Fruit fly (Drosophila melanogaster) whole organism, embryonic: ENCODE results near the gene CG34427.

ENCODE experiments used
- Awh ChIP-seq: fragments of 200-800 bp; sonication (Bioruptor generic); IDR thresholded peaks from 2 replicates; pipeline ENCODE4, ENCODE4 v1.3.6; 2022; ENCODE audit warnings: missing biosample characterization, missing genetic modification characterization
- B-H1 ChIP-seq: fragments of 200-800 bp; sonication (Bioruptor generic); IDR thresholded peaks from 3 replicates; pipeline ENCODE4 v1.3.6; 2022; ENCODE audit warnings: missing biosample characterization, missing genetic modification characterization
- CG10147 ChIP-seq: fragments of 200-800 bp; sonication (Bioruptor generic); optimal IDR thresholded peaks from 2 replicates; lab custom pipeline; 2019; ENCODE audit warnings: missing biosample characterization, mild to moderate bottlenecking, missing genetic modification characterization, moderate library complexity
- CG12769 ChIP-seq: fragments of 200-800 bp; sonication (Bioruptor generic); optimal IDR thresholded peaks from 2 replicates; lab custom pipeline; 2019; ENCODE audit warnings: missing biosample characterization, mild to moderate bottlenecking, missing genetic modification characterization, moderate library complexity
- CG15479 ChIP-seq: fragments of 200-800 bp; sonication (Bioruptor generic); optimal IDR thresholded peaks from 3 replicates; lab custom pipeline; 2019; ENCODE audit warnings: missing biosample characterization, mild to moderate bottlenecking, missing genetic modification characterization, moderate library complexity
- CG15514 ChIP-seq: fragments of 200-800 bp; sonication (Bioruptor generic); optimal IDR thresholded peaks from 3 replicates; lab custom pipeline; 2017; ENCODE audit warnings: missing biosample characterization, missing genetic modification characterization, mild to moderate bottlenecking, moderate library complexity, missing genetic modification reagents
- CG17328 ChIP-seq: fragments of 200-800 bp; sonication (Bioruptor generic); IDR thresholded peaks from 2 replicates; pipeline ENCODE4 v1.3.6; 2022; ENCODE audit warnings: missing biosample characterization, missing genetic modification characterization
- CG30403 ChIP-seq: fragments of 200-800 bp; sonication (Bioruptor generic); optimal IDR thresholded peaks from 3 replicates; lab custom pipeline; 2016; ENCODE audit warnings: missing biosample characterization, missing genetic modification characterization
- CG31441 ChIP-seq: fragments of 200-800 bp; sonication (Bioruptor generic); IDR thresholded peaks from 2 replicates; pipeline ENCODE4 v1.3.6; 2022; ENCODE audit warnings: missing biosample characterization, missing genetic modification characterization
- CG3281 ChIP-seq: fragments of 200-800 bp; sonication (Bioruptor generic); optimal IDR thresholded peaks from 3 replicates; lab custom pipeline; 2017; ENCODE audit warnings: missing biosample characterization, mild to moderate bottlenecking, missing genetic modification characterization
- CG4360 ChIP-seq: fragments of 200-800 bp; sonication (Bioruptor generic); IDR thresholded peaks from 2 replicates; pipeline ENCODE4 v1.3.6; 2022; ENCODE audit warnings: missing biosample characterization, missing genetic modification characterization
- CG5180 ChIP-seq: fragments of 200-800 bp; sonication (Bioruptor generic); optimal IDR thresholded peaks from 3 replicates; lab custom pipeline; 2017; ENCODE audit warnings: missing biosample characterization, missing genetic modification characterization, mild to moderate bottlenecking, moderate library complexity, missing genetic modification reagents
- CG5953 ChIP-seq: fragments of 200-800 bp; sonication (Bioruptor generic); IDR thresholded peaks from 2 replicates; pipeline ENCODE4 v1.3.6; 2022; ENCODE audit warnings: missing biosample characterization, missing genetic modification characterization
- CG7786 ChIP-seq: fragments of 200-800 bp; sonication (Bioruptor generic); optimal IDR thresholded peaks from 2 replicates; lab custom pipeline; 2016; ENCODE audit warnings: missing biosample characterization, missing genetic modification characterization
- CG7987 ChIP-seq: fragments of 200-800 bp; sonication (Bioruptor generic); optimal IDR thresholded peaks from 2 replicates; lab custom pipeline; 2018; ENCODE audit warnings: missing biosample characterization, mild to moderate bottlenecking, missing genetic modification characterization, moderate library complexity
- CG8290 ChIP-seq, 3 experiments: fragments of 200-800 bp; sonication (Bioruptor generic); optimal IDR thresholded peaks; 2 replicates each; lab custom pipeline; 2016 to 2019; ENCODE audit warnings: missing biosample characterization in 3 of 3, missing genetic modification characterization in 3 of 3, mild to moderate bottlenecking in 2 of 3, moderate library complexity in 1 of 3
- CG8924 ChIP-seq: fragments of 200-800 bp; optimal IDR thresholded peaks from 3 replicates; lab custom pipeline; 2019; ENCODE audit warnings: missing biosample characterization, mild to moderate bottlenecking, missing genetic modification characterization, moderate library complexity
- CkIIα-i1 ChIP-seq: fragments of 200-800 bp; sonication (Bioruptor generic); IDR thresholded peaks from 2 replicates; pipeline ENCODE4 v1.3.6; 2022; ENCODE audit warnings: missing biosample characterization, missing genetic modification characterization
- D ChIP-seq, 2 experiments: fragments of 200-800 bp in 1 of 2; fragments of >200 bp in 1 of 2; sonication (Bioruptor generic) in 1 of 2; optimal IDR thresholded peaks; 2 replicates in 1 of 2; 3 replicates in 1 of 2; lab custom pipeline; 2017; ENCODE audit warnings: mild to moderate bottlenecking in 1 of 2, missing biosample characterization in 1 of 2, missing genetic modification characterization in 1 of 2, missing genetic modification reagents in 1 of 2
- Dref ChIP-seq: fragments of 200-800 bp; sonication (Bioruptor generic); IDR thresholded peaks from 2 replicates; pipeline ENCODE4 v1.3.6; 2022; ENCODE audit warnings: missing biosample characterization, missing genetic modification characterization
- Elba2 ChIP-seq: fragments of 200-800 bp; sonication (Bioruptor generic); optimal IDR thresholded peaks from 3 replicates; lab custom pipeline; 2016; ENCODE audit warnings: missing biosample characterization, missing genetic modification characterization
- GATAe ChIP-seq: fragments of 200-800 bp; sonication (Bioruptor generic); conservative IDR thresholded peaks from 2 replicates; pipeline ENCODE4 v1.3.6; 2022; ENCODE audit warnings: missing biosample characterization, missing genetic modification characterization
- Hr78 ChIP-seq, 2 experiments: fragments of 200-800 bp in 1 of 2; fragments of >200 bp in 1 of 2; sonication (Bioruptor generic) in 1 of 2; optimal IDR thresholded peaks; 2 replicates each; lab custom pipeline; 2017 to 2019; ENCODE audit warnings: missing biosample characterization in 2 of 2, missing genetic modification characterization in 2 of 2, mild to moderate bottlenecking in 1 of 2, moderate library complexity in 1 of 2
- Med ChIP-seq: fragments of 200-800 bp; sonication (Bioruptor generic); peaks from one replicate; lab custom pipeline; 2016; ENCODE audit warnings: missing biosample characterization, missing genetic modification characterization, mild to moderate bottlenecking, inconsistent platforms, moderate library complexity
- Pdp1 ChIP-seq, 2 experiments: fragments of 200-800 bp; sonication (Bioruptor generic); optimal IDR thresholded peaks; 3 replicates each; lab custom pipeline; 2016; ENCODE audit warnings: missing biosample characterization in 2 of 2, missing genetic modification characterization in 2 of 2, mild to moderate bottlenecking in 1 of 2, moderate library complexity in 1 of 2
- ash1 ChIP-seq: fragments of 200-800 bp; sonication (Bioruptor generic); optimal IDR thresholded peaks from 2 replicates; lab custom pipeline; 2018; ENCODE audit warnings: missing biosample characterization, mild to moderate bottlenecking, missing genetic modification characterization
- cad ChIP-seq: fragments of >200 bp; optimal IDR thresholded peaks from 2 replicates; lab custom pipeline; 2017; ENCODE audit warnings: missing biosample characterization, missing genetic modification characterization
- chinmo ChIP-seq: fragments of 200-800 bp; sonication (Bioruptor generic); IDR thresholded peaks from 4 replicates; pipeline ENCODE4 v1.3.6; 2022; ENCODE audit warnings: missing biosample characterization, missing genetic modification characterization; ENCODE audit not compliant: partially characterized antibody
- grn ChIP-seq: fragments of 200-800 bp; sonication (Bioruptor generic); optimal IDR thresholded peaks from 3 replicates; lab custom pipeline; 2017; ENCODE audit warnings: missing biosample characterization, missing genetic modification characterization
- kni ChIP-seq: fragments of 200-800 bp; sonication (Bioruptor generic); optimal IDR thresholded peaks from 3 replicates; lab custom pipeline; 2017; ENCODE audit warnings: mild to moderate bottlenecking, missing biosample characterization, missing genetic modification reagents, missing genetic modification characterization
- sd ChIP-seq: fragments of 200-800 bp; sonication (Bioruptor generic); optimal IDR thresholded peaks from 3 replicates; lab custom pipeline; 2018; ENCODE audit warnings: missing biosample characterization, mild to moderate bottlenecking, missing genetic modification characterization, moderate library complexity
- sens ChIP-seq: fragments of 200-800 bp; sonication (Bioruptor generic); peaks from one replicate; lab custom pipeline; 2016; ENCODE audit warnings: missing biosample characterization, missing genetic modification characterization
- sim ChIP-seq: fragments of 200-800 bp; sonication (Bioruptor generic); IDR thresholded peaks from 2 replicates; pipeline ENCODE4 v1.3.6; 2022; ENCODE audit warnings: missing biosample characterization, missing genetic modification characterization
- so ChIP-seq: fragments of 200-800 bp; sonication (Bioruptor generic); IDR thresholded peaks from 3 replicates; pipeline ENCODE4 v1.3.6; 2022; ENCODE audit warnings: missing biosample characterization, missing genetic modification characterization
- stwl ChIP-seq: fragments of 200-800 bp; sonication (Bioruptor generic); optimal IDR thresholded peaks from 3 replicates; lab custom pipeline; 2018; ENCODE audit warnings: missing biosample characterization, mild to moderate bottlenecking, missing genetic modification characterization, moderate library complexity
- sug ChIP-seq: fragments of 200-800 bp; optimal IDR thresholded peaks from 2 replicates; lab custom pipeline; 2019; ENCODE audit warnings: missing biosample characterization, mild to moderate bottlenecking, missing genetic modification characterization, moderate library complexity
- tio ChIP-seq: fragments of 200-800 bp; sonication (Bioruptor generic); optimal IDR thresholded peaks from 2 replicates; lab custom pipeline; 2017; ENCODE audit warnings: missing biosample characterization, missing genetic modification characterization, inconsistent platforms
- tll ChIP-seq, 2 experiments: fragments of 200-800 bp in 1 of 2; fragments of >200 bp in 1 of 2; sonication (Bioruptor generic) in 1 of 2; optimal IDR thresholded peaks; 2 replicates each; lab custom pipeline; 2017 to 2019; ENCODE audit warnings: missing biosample characterization in 2 of 2, missing genetic modification characterization in 2 of 2, mild to moderate bottlenecking in 1 of 2, moderate library complexity in 1 of 2
- tx ChIP-seq: fragments of 200-800 bp; sonication (Bioruptor generic); optimal IDR thresholded peaks from 2 replicates; lab custom pipeline; 2016; ENCODE audit warnings: missing biosample characterization, missing genetic modification characterization
- wek ChIP-seq: fragments of 200-800 bp; sonication (Bioruptor generic); optimal IDR thresholded peaks from 3 replicates; lab custom pipeline; 2018; ENCODE audit warnings: missing biosample characterization, mild to moderate bottlenecking, missing genetic modification characterization, moderate library complexity
- wor ChIP-seq: fragments of 200-800 bp; sonication (Bioruptor generic); IDR thresholded peaks from 2 replicates; pipeline ENCODE4 v1.3.6; 2022; ENCODE audit warnings: missing biosample characterization, missing genetic modification characterization
- zen ChIP-seq: fragments of 200-800 bp; sonication (Bioruptor generic); optimal IDR thresholded peaks from 3 replicates; lab custom pipeline; 2018; ENCODE audit warnings: missing biosample characterization, mild to moderate bottlenecking, missing genetic modification characterization, moderate library complexity
- zf30C ChIP-seq: fragments of 200-800 bp; sonication (Bioruptor generic); optimal IDR thresholded peaks from 3 replicates; lab custom pipeline; 2018; ENCODE audit warnings: missing biosample characterization, mild to moderate bottlenecking, missing genetic modification characterization
- zfh1 ChIP-seq: fragments of 200-800 bp; sonication (Bioruptor generic); IDR thresholded peaks from 3 replicates; pipeline ENCODE4 v1.3.6; 2022; ENCODE audit warnings: missing biosample characterization, missing genetic modification characterization

CG34427 gene

DNA sequence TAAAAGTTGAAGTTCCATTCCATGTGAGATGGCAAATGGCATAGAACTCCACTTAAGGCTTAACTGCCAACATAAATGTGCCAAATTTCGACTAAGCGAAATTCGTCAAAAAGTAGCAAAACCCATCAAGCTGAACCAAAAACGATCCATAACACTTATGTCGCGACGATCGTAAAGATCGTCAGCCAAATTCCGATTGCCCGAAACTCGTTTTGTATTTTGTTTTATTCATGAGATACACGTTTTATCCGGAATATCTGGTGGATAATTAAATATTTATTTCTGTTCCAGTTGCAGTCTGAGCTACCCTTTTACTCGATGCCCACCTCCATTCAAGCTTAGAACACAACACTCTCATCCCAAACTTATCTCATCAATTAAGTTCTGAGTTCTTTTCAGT is 26.4 kb downstream of the CG34427 start (continued):
- peak; percentile 17 for TF ChIP-seq CG12769 (tag; lab: Kevin White, UChicago)
- TF ChIP-seq CG7786 (GFP tag; lab: Kevin White, UChicago): no peak
- TF ChIP-seq wor (GFP tag; lab: Robert Waterston, UW): no peak
- peak; percentile 78; the same call in 2 of the 4 replicates for TF ChIP-seq chinmo (GFP tag; lab: Robert Waterston, UW)
- no peak for TF ChIP-seq CG10147 (GFP tag; lab: Kevin White, UChicago)
- TF ChIP-seq CG7987: no peak
- no peak for TF ChIP-seq zfh1 (GFP tag; lab: Robert Waterston, UW)
- no peak for TF ChIP-seq zf30C (GFP tag; lab: Kevin White, UChicago)
- TF ChIP-seq CG4360 (GFP tag; lab: Robert Waterston, UW): no peak
- TF ChIP-seq CG15514 (GFP tag; lab: Kevin White, UChicago): no peak
- no peak for TF ChIP-seq CG17328
- TF ChIP-seq tx (GFP tag; lab: Kevin White, UChicago): no peak
- no peak for TF ChIP-seq Dref (GFP tag; lab: Robert Waterston, UW)

DNA sequence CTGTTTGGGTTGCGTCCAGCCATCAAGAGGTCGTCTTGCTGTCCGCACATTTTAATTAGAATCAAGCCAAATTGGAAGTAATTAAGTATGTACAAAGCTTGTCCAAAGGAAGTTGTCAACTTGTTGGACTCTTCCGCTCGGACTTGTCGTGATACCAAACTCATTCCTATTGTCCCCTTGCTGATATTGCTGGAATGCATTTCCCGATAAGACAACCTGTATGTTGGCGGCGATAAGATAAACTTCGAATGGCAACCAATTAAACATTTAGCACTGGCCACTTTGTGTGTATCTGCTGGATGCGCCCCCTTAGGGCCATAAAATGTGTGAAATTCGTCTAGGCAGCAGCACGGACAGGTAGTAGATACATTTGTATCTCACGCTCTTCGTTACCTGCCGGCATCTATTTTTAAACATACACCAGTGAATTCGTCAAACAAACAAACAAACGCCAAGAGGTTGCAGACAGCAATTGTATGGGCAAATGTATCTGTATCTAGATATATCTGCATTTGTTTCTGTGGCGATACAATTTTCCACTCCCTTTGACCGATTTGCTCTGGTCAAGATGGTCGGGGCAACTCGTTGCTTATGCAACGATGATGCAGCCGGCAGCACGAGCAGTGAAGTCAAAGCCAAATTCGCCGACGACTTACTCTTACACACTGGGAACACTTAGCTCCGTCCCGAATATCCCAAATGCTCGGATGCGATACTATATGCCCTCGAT is 28.3 kb downstream of the CG34427 start:
- TF ChIP-seq CG5180 (peak; percentile 60), sug (tag; lab: Kevin White, UChicago) (peak; percentile 1), wek (GFP tag; lab: Kevin White, UChicago) (no peak), CG8924 (tag; lab: Kevin White, UChicago) (no peak), grn (GFP tag; lab: Kevin White, UChicago) (peak; percentile 10), Pdp1 (GFP tag; optimal IDR thresholded peaks at IDR 0.05; lab: Kevin White, UChicago) (peak in 1 of 2 experiments; percentile 86), D (optimal IDR thresholded peaks at IDR 0.05; lab: Kevin White, UChicago) (peak; percentile 95), D (GFP tag; optimal IDR thresholded peaks at IDR 0.05; lab: Kevin White, UChicago) (no peak), Awh (0 out of 2 replicates have a peak, but pooled peaks have one; percentile 7), Elba2 (GFP tag; lab: Kevin White, UChicago) (peak; percentile 85), sim (GFP tag; lab: Robert Waterston, UW) (0 out of 2 replicates have a peak, but pooled peaks have one; percentile 15), CG12769 (tag; lab: Kevin White, UChicago) (peak; percentile 8), B-H1 (GFP tag; lab: Robert Waterston, UW) (no peak), ash1 (GFP tag; lab: Kevin White, UChicago) (no peak), so (GFP tag; lab: Robert Waterston, UW) (0 out of 3 replicates have a peak, but pooled peaks have one; percentile 7), Med (GFP tag; lab: Kevin White, UChicago) (peak; percentile 56), zen (tag; lab: Kevin White, UChicago) (peak; percentile 30), CG31441 (GFP tag; lab: Robert Waterston, UW) (no peak), CG8290 (GFP tag; optimal IDR thresholded peaks at IDR 0.05; lab: Kevin White, UChicago) (no peak), CG8290 (tag; optimal IDR thresholded peaks at IDR 0.05; lab: Kevin White, UChicago) (peak in 1 of 2 experiments; percentile 24), CG15479 (GFP tag; lab: Kevin White, UChicago) (peak; percentile 88), CG5953 (0 out of 2 replicates have a peak, but pooled peaks have one; percentile 18), chinmo (GFP tag; lab: Robert Waterston, UW) (0 out of 4 replicates have a peak, but pooled peaks have one; percentile 12), CkIIα-i1 (GFP tag; lab: Robert Waterston, UW) (0 out of 2 replicates have a peak, but pooled peaks have one; percentile 11), CG3281 (no peak), GATAe (peak; percentile 46; the same call in 1 of the 2 replicates), sd (peak; percentile 95), cad (GFP tag; lab: Kevin White, UChicago) (peak; percentile 93), CG30403 (GFP tag; lab: Kevin White, UChicago) (no peak), kni (GFP tag; lab: Kevin White, UChicago) (peak; percentile 29), tio (GFP tag; lab: Kevin White, UChicago) (no peak), tll (GFP tag; optimal IDR thresholded peaks at IDR 0.05; lab: Kevin White, UChicago) (peak in 1 of 2 experiments; percentile 92), stwl (no peak), sens (GFP tag; lab: Kevin White, UChicago) (peak; percentile 70), Hr78 (GFP tag; optimal IDR thresholded peaks at IDR 0.05; lab: Kevin White, UChicago) (peak in 1 of 2 experiments; percentile 9)
